Worm (Caenorhabditis elegans) whole organism, L2 larva: ENCODE measurements around the gene arrd-17.

Experiments used
- R02D3.7 ChIP-seq: fragments of 150-350 bp; optimal IDR thresholded peaks from 2 replicates; lab custom pipeline; 2014; ENCODE audit warnings: missing biosample characterization, missing genetic modification characterization
- aly-2 ChIP-seq: fragments of 150-350 bp; optimal IDR thresholded peaks from 2 replicates; lab custom pipeline; 2014; ENCODE audit warnings: missing biosample characterization, missing genetic modification characterization
- ama-1 ChIP-seq: fragments of 150-350 bp; optimal IDR thresholded peaks from 2 replicates; lab custom pipeline; 2018; ENCODE audit warnings: inconsistent platforms
- lin-13 ChIP-seq: fragments of 150-350 bp; optimal IDR thresholded peaks from 2 replicates; lab custom pipeline; 2014; ENCODE audit warnings: missing biosample characterization, missing genetic modification reagents, missing genetic modification characterization
- mab-5 ChIP-seq: fragments of 150-350 bp; optimal IDR thresholded peaks from 2 replicates; lab custom pipeline; 2014; ENCODE audit warnings: missing biosample characterization, missing genetic modification characterization
- nhr-21 ChIP-seq: fragments of 150-350 bp; optimal IDR thresholded peaks from 2 replicates; lab custom pipeline; 2014; ENCODE audit warnings: missing biosample characterization, missing genetic modification characterization
- nhr-25 ChIP-seq: fragments of 150-350 bp; sonication (generic microtip); optimal IDR thresholded peaks from 3 replicates; lab custom pipeline; 2014; ENCODE audit warnings: missing biosample characterization, missing genetic modification characterization
- snpc-4 ChIP-seq: fragments of 150-350 bp; optimal IDR thresholded peaks from 2 replicates; lab custom pipeline; 2014; ENCODE audit warnings: missing biosample characterization, missing genetic modification characterization
- unc-62 ChIP-seq: fragments of 150-350 bp; optimal IDR thresholded peaks from 2 replicates; lab custom pipeline; 2014; ENCODE audit warnings: missing biosample characterization, missing genetic modification reagents, missing genetic modification characterization
- zag-1 ChIP-seq: fragments of 150-350 bp; optimal IDR thresholded peaks from 2 replicates; lab custom pipeline; 2014; ENCODE audit warnings: missing biosample characterization, missing genetic modification characterization
- ztf-11 ChIP-seq: sonication (generic microtip); optimal IDR thresholded peaks from 2 replicates; lab custom pipeline; 2017; ENCODE audit warnings: missing biosample characterization, missing genetic modification characterization

DNA sequence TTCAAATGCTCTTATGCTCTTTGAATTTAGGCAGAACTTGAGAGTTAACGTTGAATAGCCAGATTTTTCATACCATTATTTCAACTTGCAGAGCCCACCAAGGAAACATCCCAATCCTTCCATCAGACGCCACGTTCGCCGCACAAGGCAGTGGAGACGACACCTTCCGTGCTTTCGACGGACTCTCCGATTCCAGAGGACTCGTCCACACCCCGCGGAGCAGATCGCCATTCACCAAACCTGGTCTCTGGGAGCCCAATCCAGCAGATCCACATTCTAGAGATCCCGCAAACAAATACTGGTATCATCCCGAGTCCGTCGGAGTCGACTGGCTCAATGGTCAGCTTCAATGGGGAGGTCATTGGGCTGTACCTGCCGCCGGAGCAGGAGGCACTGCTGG is 50.5 kb downstream of the arrd-17 start:
- TF ChIP-seq nhr-25 (tag; lab: Kevin White, UChicago), result no peak
- no peak for TF ChIP-seq nhr-21 (tag; lab: Kevin White, UChicago)
- TF ChIP-seq zag-1 (tag; lab: Kevin White, UChicago), result no peak
- TF ChIP-seq ama-1 (lab: Kevin White, UChicago), result no peak
- TF ChIP-seq ztf-11 (tag; lab: Kevin White, UChicago), result no peak
- TF ChIP-seq lin-13 (GFP tag; lab: Kevin White, UChicago), result no peak
- TF ChIP-seq aly-2 (tag; lab: Kevin White, UChicago), result no peak
- TF ChIP-seq mab-5, result no peak
- no peak for TF ChIP-seq snpc-4 (tag; lab: Kevin White, UChicago)
- TF ChIP-seq R02D3.7 (tag; lab: Kevin White, UChicago), result no peak
- no peak for TF ChIP-seq unc-62 (GFP tag; lab: Kevin White, UChicago)
